Fruit fly (Drosophila melanogaster) whole organism, embryonic: ENCODE data around the gene dyl.

Experiments used
- CG10267 ChIP-seq: fragments of 200-800 bp; sonication (Bioruptor generic); optimal IDR thresholded peaks from 2 replicates; lab custom pipeline; 2018; ENCODE audit warnings: missing biosample characterization, mild to moderate bottlenecking, missing genetic modification characterization, moderate library complexity
- CG10462 ChIP-seq: fragments of 200-800 bp; sonication (Bioruptor generic); optimal IDR thresholded peaks from 2 replicates; lab custom pipeline; 2016; ENCODE audit warnings: missing biosample characterization, missing genetic modification characterization
- CG12659 ChIP-seq: fragments of 200-800 bp; sonication (Bioruptor generic); optimal IDR thresholded peaks from 3 replicates; lab custom pipeline; 2017; ENCODE audit warnings: mild to moderate bottlenecking, missing biosample characterization, missing genetic modification reagents, missing genetic modification characterization
- CG13287 ChIP-seq: fragments of 200-800 bp; sonication (Bioruptor generic); IDR thresholded peaks from 2 replicates; pipeline ENCODE4 v1.3.6; 2022; ENCODE audit warnings: missing biosample characterization, missing genetic modification characterization; ENCODE audit not compliant: partially characterized antibody
- CG13424 ChIP-seq: fragments of 200-800 bp; sonication (Bioruptor generic); optimal IDR thresholded peaks from 2 replicates; lab custom pipeline; 2019; ENCODE audit warnings: missing biosample characterization, mild to moderate bottlenecking, missing genetic modification characterization, moderate library complexity
- CG13894 ChIP-seq: fragments of 200-800 bp; sonication (Bioruptor generic); optimal IDR thresholded peaks from 3 replicates; lab custom pipeline; 2018; ENCODE audit warnings: missing biosample characterization, mild to moderate bottlenecking, missing genetic modification characterization, moderate library complexity
- CG14860 ChIP-seq: fragments of 200-800 bp; sonication (Bioruptor generic); IDR thresholded peaks from 3 replicates; pipeline ENCODE4 v1.3.6; 2022; ENCODE audit warnings: missing biosample characterization, missing genetic modification characterization; ENCODE audit not compliant: partially characterized antibody
- CG15514 ChIP-seq: fragments of 200-800 bp; sonication (Bioruptor generic); optimal IDR thresholded peaks from 3 replicates; lab custom pipeline; 2017; ENCODE audit warnings: missing biosample characterization, missing genetic modification characterization, mild to moderate bottlenecking, moderate library complexity, missing genetic modification reagents
- CG1602 ChIP-seq: fragments of 200-800 bp; sonication (Bioruptor generic); optimal IDR thresholded peaks from 3 replicates; lab custom pipeline; 2016; ENCODE audit warnings: missing biosample characterization, missing genetic modification characterization
- CG1603 ChIP-seq: fragments of 200-800 bp; sonication (Bioruptor generic); optimal IDR thresholded peaks from 2 replicates; lab custom pipeline; 2019; ENCODE audit warnings: missing biosample characterization, mild to moderate bottlenecking, missing genetic modification characterization, moderate library complexity
- CG17361 ChIP-seq: fragments of 200-800 bp; sonication (Bioruptor generic); IDR thresholded peaks from 3 replicates; pipeline ENCODE4 v1.3.6; 2022; ENCODE audit warnings: missing biosample characterization, missing genetic modification characterization
- CG2712 ChIP-seq: fragments of 200-800 bp; optimal IDR thresholded peaks from 3 replicates; lab custom pipeline; 2019; ENCODE audit warnings: missing biosample characterization, mild to moderate bottlenecking, missing genetic modification characterization, moderate library complexity
- CG30431 ChIP-seq: fragments of 200-800 bp; sonication (Bioruptor generic); optimal IDR thresholded peaks from 2 replicates; lab custom pipeline; 2017; ENCODE audit warnings: missing biosample characterization, missing genetic modification characterization
- CG3065 ChIP-seq: fragments of 200-800 bp; sonication (Bioruptor generic); optimal IDR thresholded peaks from 2 replicates; lab custom pipeline; 2016; ENCODE audit warnings: missing biosample characterization, missing genetic modification characterization
- CG31388 ChIP-seq: fragments of 200-800 bp; sonication (Bioruptor generic); optimal IDR thresholded peaks from 2 replicates; lab custom pipeline; 2016; ENCODE audit warnings: missing biosample characterization, missing genetic modification characterization
- CG32767 ChIP-seq: fragments of 200-800 bp; sonication (Bioruptor generic); IDR thresholded peaks from 2 replicates; pipeline ENCODE4 v1.3.6; 2022; ENCODE audit warnings: missing biosample characterization, missing genetic modification characterization
- CG4617 ChIP-seq: fragments of 200-800 bp; sonication (Bioruptor generic); optimal IDR thresholded peaks from 3 replicates; lab custom pipeline; 2016; ENCODE audit warnings: missing biosample characterization, missing genetic modification characterization, borderline replicate concordance
- CG5180 ChIP-seq: fragments of 200-800 bp; sonication (Bioruptor generic); optimal IDR thresholded peaks from 3 replicates; lab custom pipeline; 2017; ENCODE audit warnings: missing biosample characterization, missing genetic modification characterization, mild to moderate bottlenecking, moderate library complexity, missing genetic modification reagents
- CG6654 ChIP-seq: fragments of 200-800 bp; sonication (Bioruptor generic); optimal IDR thresholded peaks from 2 replicates; lab custom pipeline; 2017; ENCODE audit warnings: missing biosample characterization, mild to moderate bottlenecking, missing genetic modification characterization
- CG6765 ChIP-seq: fragments of 200-800 bp; sonication (Bioruptor generic); optimal IDR thresholded peaks from 3 replicates; lab custom pipeline; 2017; ENCODE audit warnings: missing biosample characterization, mild to moderate bottlenecking, missing genetic modification characterization
- CG8290 ChIP-seq, 3 experiments: fragments of 200-800 bp; sonication (Bioruptor generic); optimal IDR thresholded peaks; 2 replicates each; lab custom pipeline; 2016 to 2019; ENCODE audit warnings: missing biosample characterization in 3 of 3, missing genetic modification characterization in 3 of 3, mild to moderate bottlenecking in 2 of 3, moderate library complexity in 1 of 3
- CG8388 ChIP-seq: fragments of 200-800 bp; sonication (Bioruptor generic); optimal IDR thresholded peaks from 2 replicates; lab custom pipeline; 2019; ENCODE audit warnings: missing biosample characterization, mild to moderate bottlenecking, missing genetic modification characterization, moderate library complexity
- CG9215 ChIP-seq: fragments of 200-800 bp; sonication (Bioruptor generic); IDR thresholded peaks from 2 replicates; pipeline ENCODE4 v1.3.6; 2022; ENCODE audit warnings: missing biosample characterization, missing genetic modification characterization
- CoRest ChIP-seq: fragments of 200-800 bp; sonication (Bioruptor generic); optimal IDR thresholded peaks from 3 replicates; lab custom pipeline; 2018; ENCODE audit warnings: missing biosample characterization, mild to moderate bottlenecking, missing genetic modification characterization, moderate library complexity
- D19A ChIP-seq: fragments of 200-800 bp; optimal IDR thresholded peaks from 3 replicates; lab custom pipeline; 2019; ENCODE audit warnings: missing biosample characterization, mild to moderate bottlenecking, missing genetic modification characterization, moderate library complexity
- Deaf1 ChIP-seq: fragments of 200-800 bp; optimal IDR thresholded peaks from 3 replicates; lab custom pipeline; 2019; ENCODE audit warnings: missing biosample characterization, mild to moderate bottlenecking, missing genetic modification characterization, moderate library complexity
- Dref ChIP-seq: fragments of 200-800 bp; sonication (Bioruptor generic); IDR thresholded peaks from 2 replicates; pipeline ENCODE4 v1.3.6; 2022; ENCODE audit warnings: missing biosample characterization, missing genetic modification characterization
- Gug ChIP-seq: fragments of 200-800 bp; sonication (Bioruptor generic); IDR thresholded peaks from 4 replicates; pipeline ENCODE4 v1.3.6; 2022; ENCODE audit warnings: missing biosample characterization, missing genetic modification characterization
- HmgZ ChIP-seq: fragments of 200-800 bp; sonication (Bioruptor generic); optimal IDR thresholded peaks from 2 replicates; lab custom pipeline; 2018; ENCODE audit warnings: missing biosample characterization, mild to moderate bottlenecking, missing genetic modification characterization
- Hmr ChIP-seq: fragments of 200-800 bp; sonication (Bioruptor generic); optimal IDR thresholded peaks from 3 replicates; lab custom pipeline; 2017; ENCODE audit warnings: mild to moderate bottlenecking, missing biosample characterization, missing genetic modification reagents, missing genetic modification characterization
- Hr3 ChIP-seq: fragments of 200-800 bp; sonication (Bioruptor generic); optimal IDR thresholded peaks from 3 replicates; lab custom pipeline; 2016; ENCODE audit warnings: missing biosample characterization, missing genetic modification characterization
- MTF-1 ChIP-seq: fragments of 200-800 bp; sonication (Bioruptor generic); optimal IDR thresholded peaks from 2 replicates; lab custom pipeline; 2018; ENCODE audit warnings: missing biosample characterization, mild to moderate bottlenecking, missing genetic modification characterization, borderline replicate concordance
- Max ChIP-seq: fragments of 200-800 bp; sonication (Bioruptor generic); optimal IDR thresholded peaks from 2 replicates; lab custom pipeline; 2016; ENCODE audit warnings: missing biosample characterization, mild to moderate bottlenecking, missing genetic modification characterization
- Myb ChIP-seq: fragments of 200-800 bp; sonication (Bioruptor generic); optimal IDR thresholded peaks from 2 replicates; lab custom pipeline; 2016; ENCODE audit warnings: missing biosample characterization, missing genetic modification characterization
- Nf-YC ChIP-seq: fragments of 200-800 bp; optimal IDR thresholded peaks from 3 replicates; lab custom pipeline; 2019; ENCODE audit warnings: missing biosample characterization, mild to moderate bottlenecking, missing genetic modification characterization, moderate library complexity
- Ravus ChIP-seq: fragments of 200-800 bp; sonication (Bioruptor generic); IDR thresholded peaks from 2 replicates; pipeline ENCODE4 v1.3.6; 2022; ENCODE audit warnings: missing biosample characterization, missing genetic modification characterization
- Sin3A ChIP-seq: fragments of >200 bp; optimal IDR thresholded peaks from 2 replicates; lab custom pipeline; 2018
- Sry-δ ChIP-seq: fragments of 200-800 bp; sonication (Bioruptor generic); optimal IDR thresholded peaks from 2 replicates; lab custom pipeline; 2016; ENCODE audit warnings: missing biosample characterization, missing genetic modification characterization
- dmrt11E ChIP-seq: fragments of 200-800 bp; sonication (Bioruptor generic); optimal IDR thresholded peaks from 3 replicates; lab custom pipeline; 2018; ENCODE audit warnings: missing biosample characterization, mild to moderate bottlenecking, missing genetic modification characterization, moderate library complexity
- gem ChIP-seq: fragments of 200-800 bp; sonication (Bioruptor generic); optimal IDR thresholded peaks from 2 replicates; lab custom pipeline; 2019; ENCODE audit warnings: missing biosample characterization, mild to moderate bottlenecking, missing genetic modification characterization, moderate library complexity
- gfzf ChIP-seq: fragments of 200-800 bp; sonication (Bioruptor generic); optimal IDR thresholded peaks from 2 replicates; lab custom pipeline; 2016; ENCODE audit warnings: missing biosample characterization, mild to moderate bottlenecking, missing genetic modification characterization, moderate library complexity
- gsb-n ChIP-seq: fragments of 200-800 bp; sonication (Bioruptor generic); optimal IDR thresholded peaks from 3 replicates; lab custom pipeline; 2018; ENCODE audit warnings: missing biosample characterization, mild to moderate bottlenecking, missing genetic modification characterization
- lilli ChIP-seq: fragments of 200-800 bp; sonication (Bioruptor generic); optimal IDR thresholded peaks from 3 replicates; lab custom pipeline; 2016; ENCODE audit warnings: missing biosample characterization, missing genetic modification characterization
- nmo ChIP-seq: fragments of 200-800 bp; sonication (Bioruptor generic); optimal IDR thresholded peaks from 2 replicates; lab custom pipeline; 2018; ENCODE audit warnings: missing biosample characterization, mild to moderate bottlenecking, missing genetic modification characterization, moderate library complexity
- pzg ChIP-seq: fragments of 200-800 bp; sonication (Bioruptor generic); optimal IDR thresholded peaks from 3 replicates; lab custom pipeline; 2018; ENCODE audit warnings: missing biosample characterization, mild to moderate bottlenecking, missing genetic modification characterization, moderate library complexity
- sens ChIP-seq: fragments of 200-800 bp; sonication (Bioruptor generic); peaks from one replicate; lab custom pipeline; 2016; ENCODE audit warnings: missing biosample characterization, missing genetic modification characterization
- slou ChIP-seq: fragments of 200-800 bp; sonication (Bioruptor generic); optimal IDR thresholded peaks from 3 replicates; lab custom pipeline; 2016; ENCODE audit warnings: missing biosample characterization, missing genetic modification characterization
- tna ChIP-seq: fragments of 200-800 bp; sonication (Bioruptor generic); IDR thresholded peaks from 2 replicates; pipeline ENCODE4 v1.3.6; 2022; ENCODE audit warnings: missing biosample characterization, missing genetic modification characterization; ENCODE audit not compliant: partially characterized antibody
- vnd ChIP-seq: fragments of 200-800 bp; sonication (Bioruptor generic); IDR thresholded peaks from 3 replicates; pipeline ENCODE4 v1.3.6; 2022; ENCODE audit warnings: missing biosample characterization, missing genetic modification characterization; ENCODE audit not compliant: partially characterized antibody

Gene dyl

dm6 chr3L:4262384-4262783 lies 45.1 kb downstream of the dyl start, which contains the start of the genes CG11586 and VhaM9.7-a (continued):
- peak; percentile 92 for TF ChIP-seq CG15514 (GFP tag; lab: Kevin White, UChicago)
- peak; percentile 8 for TF ChIP-seq dmrt11E (tag; lab: Kevin White, UChicago)
- TF ChIP-seq CG17361 (GFP tag; lab: Robert Waterston, UW), result peak; percentile 47; the same call in 1 of the 3 replicates
- peak; percentile 45; the same call in 1 of the 2 replicates for TF ChIP-seq tna (GFP tag; lab: Robert Waterston, UW)
- TF ChIP-seq nmo (GFP tag; lab: Kevin White, UChicago), result peak; percentile 50
- TF ChIP-seq CG13287 (GFP tag; lab: Robert Waterston, UW), result peak; percentile 80
- TF ChIP-seq Max, result peak; percentile 25
- no peak for TF ChIP-seq CG6765 (GFP tag; lab: Kevin White, UChicago)
- peak; percentile 40 for TF ChIP-seq HmgZ (tag; lab: Kevin White, UChicago)
- no peak for TF ChIP-seq CG6654 (GFP tag; lab: Kevin White, UChicago)
- TF ChIP-seq slou (GFP tag; lab: Kevin White, UChicago), result peak; percentile 20
- peak; percentile 74 for TF ChIP-seq sens (GFP tag; lab: Kevin White, UChicago)
- peak; percentile 8 for TF ChIP-seq Hr3 (GFP tag; lab: Kevin White, UChicago)
- peak; percentile 11 for TF ChIP-seq gsb-n (tag; lab: Kevin White, UChicago)
- peak; percentile 36 for TF ChIP-seq CoRest (tag; lab: Kevin White, UChicago)
- no peak for TF ChIP-seq CG5180
- peak; percentile 71; the same call in 2 of the 3 replicates for TF ChIP-seq CG14860 (GFP tag; lab: Robert Waterston, UW)
- TF ChIP-seq CG1602 (GFP tag; lab: Kevin White, UChicago), result no peak
- TF ChIP-seq CG3065 (GFP tag; lab: Kevin White, UChicago), result no peak
- TF ChIP-seq CG13894 (tag; lab: Kevin White, UChicago), result no peak
- peak; percentile 20 for TF ChIP-seq CG8388 (GFP tag; lab: Kevin White, UChicago)
- peak; percentile 31 for TF ChIP-seq CG10462
- TF ChIP-seq Gug (GFP tag; lab: Robert Waterston, UW), result no peak
- TF ChIP-seq CG4617 (GFP tag; lab: Kevin White, UChicago), result peak; percentile 64
- TF ChIP-seq Nf-YC, result peak; percentile 22
- peak; percentile 68 for TF ChIP-seq CG12659 (GFP tag; lab: Kevin White, UChicago)
- peak; percentile 75 for TF ChIP-seq Dref (GFP tag; lab: Robert Waterston, UW)
- 0 out of 2 replicates have a peak, but pooled peaks have one; percentile 20 for TF ChIP-seq CG32767 (GFP tag; lab: Robert Waterston, UW)
- no peak for TF ChIP-seq CG9215 (GFP tag; lab: Robert Waterston, UW)
- TF ChIP-seq Deaf1, result no peak
- peak; percentile 68 for TF ChIP-seq Myb (GFP tag; lab: Kevin White, UChicago)
- peak; percentile 73 for TF ChIP-seq Sry-δ (GFP tag; lab: Kevin White, UChicago)
- peak; percentile 49 for TF ChIP-seq gem (tag; lab: Kevin White, UChicago)
- TF ChIP-seq Sin3A, result peak; percentile 19
- peak; percentile 40 for TF ChIP-seq CG2712 (tag; lab: Kevin White, UChicago)
- TF ChIP-seq CG8290 (GFP tag; optimal IDR thresholded peaks at IDR 0.05; lab: Kevin White, UChicago), result peak; percentile 40
- TF ChIP-seq CG8290 (tag; optimal IDR thresholded peaks at IDR 0.05; lab: Kevin White, UChicago), result no peak
- TF ChIP-seq CG31388 (GFP tag; lab: Kevin White, UChicago), result peak; percentile 13
- peak; percentile 63 for TF ChIP-seq CG10267 (tag; lab: Kevin White, UChicago)
- no peak for TF ChIP-seq CG13424
- TF ChIP-seq CG1603, result peak; percentile 18
- TF ChIP-seq D19A, result peak; percentile 23
- peak; percentile 64; the same call in 2 of the 3 replicates for TF ChIP-seq vnd (GFP tag; lab: Robert Waterston, UW)
- TF ChIP-seq Ravus (GFP tag; lab: Robert Waterston, UW), result no peak
- no peak for TF ChIP-seq MTF-1 (GFP tag; lab: Kevin White, UChicago)
- peak; percentile 36 for TF ChIP-seq lilli (GFP tag; lab: Kevin White, UChicago)
- TF ChIP-seq Hmr (GFP tag; lab: Kevin White, UChicago), result peak; percentile 25
- TF ChIP-seq gfzf (GFP tag; lab: Kevin White, UChicago), result peak; percentile 56
- peak; percentile 60 for TF ChIP-seq pzg (GFP tag; lab: Kevin White, UChicago)
- no peak for TF ChIP-seq CG30431 (GFP tag; lab: Kevin White, UChicago)
